Worm (Caenorhabditis elegans) whole organism, L1 larva: Measurements from ENCODE around the gene pct-1.

Source experiments
- blmp-1 ChIP-seq: fragments of 150-350 bp; optimal IDR thresholded peaks from 2 replicates; lab custom pipeline; 2014; ENCODE audit warnings: missing biosample characterization, missing genetic modification characterization
- ceh-82 ChIP-seq, 3 experiments: fragments of 150-350 bp in 1 of 3; sonication (generic microtip) in 2 of 3; optimal IDR thresholded peaks; 2 replicates each; lab custom pipeline; 2014 to 2017; ENCODE audit warnings: missing biosample characterization in 3 of 3, missing genetic modification characterization in 3 of 3
- ces-1 ChIP-seq: fragments of 150-350 bp; optimal IDR thresholded peaks from 2 replicates; lab custom pipeline; 2014; ENCODE audit warnings: missing biosample characterization, missing genetic modification reagents, missing genetic modification characterization
- grh-1 ChIP-seq: fragments of 200-800 bp; sonication (Bioruptor generic); IDR thresholded peaks from 2 replicates; pipeline ENCODE4 v1.3.6; 2022; ENCODE audit warnings: missing genetic modification reagents, missing genetic modification characterization, missing compliant biosample characterization
- jun-1 ChIP-seq: fragments of 150-350 bp; optimal IDR thresholded peaks from 2 replicates; lab custom pipeline; 2014; ENCODE audit warnings: missing biosample characterization, missing genetic modification reagents, missing genetic modification characterization
- lin-13 ChIP-seq: fragments of 150-350 bp; optimal IDR thresholded peaks from 2 replicates; lab custom pipeline; 2014; ENCODE audit warnings: missing biosample characterization, missing genetic modification reagents, missing genetic modification characterization
- nhr-19 ChIP-seq: fragments of 200-800 bp; sonication (Bioruptor generic); conservative IDR thresholded peaks from 2 replicates; pipeline ENCODE4 v1.3.6; 2022; ENCODE audit warnings: missing genetic modification characterization, missing compliant biosample characterization
- nhr-28 ChIP-seq: fragments of 150-350 bp; optimal IDR thresholded peaks from 2 replicates; lab custom pipeline; 2014; ENCODE audit warnings: missing biosample characterization, missing genetic modification characterization
- nhr-77 ChIP-seq: fragments of 150-350 bp; optimal IDR thresholded peaks from 2 replicates; lab custom pipeline; 2014; ENCODE audit warnings: missing biosample characterization, missing genetic modification characterization
- nhr-84 ChIP-seq: sonication (generic microtip); optimal IDR thresholded peaks from 2 replicates; lab custom pipeline; 2017; ENCODE audit warnings: missing biosample characterization, missing genetic modification characterization
- pqm-1 ChIP-seq: sonication (generic microtip); optimal IDR thresholded peaks from 3 replicates; lab custom pipeline; 2017; ENCODE audit warnings: missing biosample characterization, missing genetic modification characterization
- snpc-4 ChIP-seq: fragments of 150-350 bp; optimal IDR thresholded peaks from 2 replicates; lab custom pipeline; 2014; ENCODE audit warnings: missing biosample characterization, missing genetic modification characterization
- sup-37 ChIP-seq: fragments of 200-800 bp; sonication (Bioruptor generic); optimal IDR thresholded peaks from 2 replicates; lab custom pipeline; 2018; ENCODE audit warnings: mild to moderate bottlenecking, missing genetic modification characterization, missing compliant biosample characterization

ce11 chrIV:8157161-8157560 lies 19.1 kb upstream of the pct-1 start, which contains the start of gene B0218.5:
- TF ChIP-seq nhr-28 (tag; lab: Kevin White, UChicago) (no peak), snpc-4 (tag; lab: Kevin White, UChicago) (no peak), grh-1 (no peak), ceh-82 (tag; optimal IDR thresholded peaks at IDR 0.05; lab: Kevin White, UChicago) (no peak), nhr-19 (no peak), blmp-1 (no peak), nhr-84 (no peak), pqm-1 (tag; lab: Kevin White, UChicago) (no peak), jun-1 (tag; lab: Kevin White, UChicago) (no peak), sup-37 (GFP tag; lab: Kevin White, UChicago) (no peak), lin-13 (GFP tag; lab: Kevin White, UChicago) (no peak), nhr-77 (no peak), ces-1 (GFP tag; lab: Kevin White, UChicago) (no peak)
